Worm (Caenorhabditis elegans): ENCODE measurements around the gene C28G1.10.
A peak's percentile ranks its signal among the peaks of the same experiment; 100 is the strongest.

Gene C28G1.10

DNA sequence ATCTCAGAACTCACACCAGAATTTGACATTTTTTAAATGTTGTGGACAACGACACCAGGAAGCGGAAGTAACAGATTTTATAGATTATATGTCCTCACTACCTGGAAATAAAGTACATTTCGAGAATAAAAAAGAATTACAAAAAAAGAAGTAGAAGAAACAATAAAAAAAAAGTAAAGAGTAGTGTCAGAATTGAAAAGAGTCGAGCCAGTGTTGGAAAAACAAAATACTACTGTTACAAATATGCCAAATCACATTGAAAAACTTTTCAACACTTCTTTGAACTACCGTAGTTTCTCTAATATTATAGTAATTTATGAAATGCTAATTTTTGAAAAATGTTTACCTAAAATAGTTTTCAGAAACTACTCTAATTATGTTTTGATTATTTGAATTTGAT lies 27.8 kb downstream of the C28G1.10 start, which contains the start of gene C06E2.1:
C06E2.1 (minus strand) TSS at position 101 of the 400 bp plus-strand sequence.
- peak; percentile 71 for TF ChIP-seq fkh-8 (tag; optimal IDR thresholded peaks at IDR 0.05)
- no peak for TF ChIP-seq nhr-84 (tag; optimal IDR thresholded peaks at IDR 0.05)

DNA sequence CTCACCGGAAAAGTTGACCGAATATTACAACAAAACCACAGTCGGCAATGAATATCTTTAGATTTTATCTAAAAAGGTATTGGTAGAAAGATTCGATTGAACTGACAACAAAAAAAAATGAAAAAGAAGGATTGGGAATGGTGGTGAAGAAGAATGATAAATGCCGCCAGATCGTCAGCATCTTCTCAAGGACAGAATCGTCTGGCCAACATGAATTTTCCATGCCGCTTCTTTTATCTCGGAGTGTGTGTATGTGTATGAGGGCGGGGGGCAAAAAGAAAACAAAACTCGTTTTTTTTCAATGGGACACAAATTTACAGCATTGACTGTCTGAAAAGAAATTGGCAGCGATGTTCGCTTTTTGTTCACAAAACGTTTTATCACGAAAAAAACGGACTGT lies 28.9 kb downstream of the C28G1.10 start:
- no peak for TF ChIP-seq ces-1 (GFP tag; optimal IDR thresholded peaks at IDR 0.05)
- TF ChIP-seq unc-98 (GFP tag; IDR thresholded peaks at IDR 0.05): no peak
- TF ChIP-seq irx-1 (tag; optimal IDR thresholded peaks at IDR 0.05): no peak
- no peak for TF ChIP-seq fkh-10 (GFP tag; optimal IDR thresholded peaks at IDR 0.05)
- TF ChIP-seq grh-1 (GFP tag; IDR thresholded peaks at IDR 0.05): 0 out of 2 replicates have a peak, but pooled peaks have one; percentile 17
- peak; percentile 28 for TF ChIP-seq nhr-85 (tag)
- TF ChIP-seq blmp-1 (tag; optimal IDR thresholded peaks at IDR 0.05): peak; percentile 53
- TF ChIP-seq lin-14 (GFP tag; optimal IDR thresholded peaks at IDR 0.05): peak; percentile 48
- no peak for TF ChIP-seq aly-2 (tag; optimal IDR thresholded peaks at IDR 0.05)
- TF ChIP-seq isw-1 (GFP tag; IDR thresholded peaks at IDR 0.05): no peak
- no peak for TF ChIP-seq nhr-237 (tag; optimal IDR thresholded peaks at IDR 0.05)
- no peak for TF ChIP-seq Y116A8C.19 (tag; optimal IDR thresholded peaks at IDR 0.05; ENCODE audit: borderline replicate concordance)
- TF ChIP-seq ceh-90 (tag; optimal IDR thresholded peaks at IDR 0.05): no peak
- no peak for TF ChIP-seq nhr-90 (tag; optimal IDR thresholded peaks at IDR 0.05; ENCODE audit: poor library complexity)
- peak; percentile 27 for TF ChIP-seq mep-1 (tag; optimal IDR thresholded peaks at IDR 0.05)

DNA sequence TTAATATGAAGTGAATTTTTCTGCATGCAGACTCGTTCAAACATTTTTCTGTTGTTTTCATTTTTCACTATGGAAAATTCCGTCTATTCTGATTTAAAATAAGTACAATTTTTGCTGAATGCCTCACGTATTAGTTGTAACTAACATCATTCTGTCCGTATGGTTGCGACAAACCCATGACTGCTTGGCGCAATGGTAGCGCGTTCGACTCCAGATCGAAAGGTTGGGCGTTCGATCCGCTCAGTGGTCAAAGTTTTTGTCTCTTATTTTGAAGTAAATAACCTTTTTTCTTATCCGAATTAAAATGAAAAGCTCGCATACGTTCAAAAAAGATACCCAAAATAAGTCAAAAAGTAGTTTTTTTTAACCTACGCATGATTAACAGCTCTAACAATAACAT lies 30.2 kb downstream of the C28G1.10 start:
- peak; percentile 26 for TF ChIP-seq nhr-20 (tag; optimal IDR thresholded peaks at IDR 0.05)
- no peak for TF ChIP-seq unc-98 (GFP tag; IDR thresholded peaks at IDR 0.05)
- TF ChIP-seq lin-35 (GFP tag; optimal IDR thresholded peaks at IDR 0.05): peak in 1 of 2 experiments; percentile 17
- TF ChIP-seq snu-23 (GFP tag; optimal IDR thresholded peaks at IDR 0.05): peak; percentile 23
- no peak for TF ChIP-seq efl-1 (optimal IDR thresholded peaks at IDR 0.05)
- TF ChIP-seq efl-1 (GFP tag; optimal IDR thresholded peaks at IDR 0.05 in 1 of 2): peak in 1 of 2 experiments; percentile 86

DNA sequence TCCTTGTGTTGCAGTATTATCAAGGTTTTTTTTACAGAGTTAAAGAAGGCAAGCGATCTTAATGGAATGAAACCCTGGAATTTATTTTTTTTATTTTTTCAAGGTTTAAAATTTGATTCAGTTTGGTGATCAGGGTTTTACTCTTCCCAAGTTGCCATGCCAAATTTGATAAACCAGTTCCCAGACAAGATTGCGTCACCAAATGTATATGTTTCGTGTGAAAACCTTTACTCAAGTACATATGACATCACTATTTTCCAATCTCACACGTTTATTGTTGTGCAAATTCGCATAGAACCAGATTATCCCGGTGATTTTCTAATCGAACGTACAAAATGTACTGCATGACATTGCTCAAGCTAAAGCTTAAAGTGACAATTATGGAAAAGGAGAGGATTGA lies 31.8 kb downstream of the C28G1.10 start:
- TF ChIP-seq lsy-2 (tag; optimal IDR thresholded peaks at IDR 0.05): no peak
- TF ChIP-seq ces-1 (GFP tag; optimal IDR thresholded peaks at IDR 0.05): no peak
- no peak for TF ChIP-seq nhr-77 (tag; optimal IDR thresholded peaks at IDR 0.05)
- no peak for TF ChIP-seq egl-13 (tag; optimal IDR thresholded peaks at IDR 0.05)
- TF ChIP-seq nhr-85 (tag): peak; percentile 72
- no peak for TF ChIP-seq elt-2 (tag; optimal IDR thresholded peaks at IDR 0.05)

DNA sequence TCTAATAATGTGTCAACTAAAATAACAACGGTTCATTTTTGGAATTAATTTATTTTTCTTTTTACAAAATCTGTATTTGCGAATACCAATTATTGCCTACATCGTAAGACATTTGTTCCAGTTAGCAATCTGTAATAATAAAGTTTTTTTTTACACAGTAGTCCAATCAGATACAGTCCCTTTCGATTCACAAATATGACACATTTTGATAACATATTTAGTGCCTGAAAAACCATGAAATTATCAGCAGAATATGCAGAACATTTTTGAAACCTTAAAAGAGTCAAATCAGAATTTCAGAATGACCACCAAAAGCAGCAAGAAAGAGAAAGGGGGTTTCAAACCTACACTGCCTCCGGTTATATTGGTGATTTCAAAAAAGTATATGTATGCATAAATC lies 32.4 kb downstream of the C28G1.10 start, which contains the start of gene C06E2.2:
C06E2.2 (plus strand) TSS at position 301 of the 400 bp plus-strand sequence.
- TF ChIP-seq nhr-28 (tag; optimal IDR thresholded peaks at IDR 0.05) (no peak), unc-86 (tag; optimal IDR thresholded peaks at IDR 0.05) (no peak), mab-9 (GFP tag; IDR thresholded peaks at IDR 0.05) (no peak), zag-1 (tag; optimal IDR thresholded peaks at IDR 0.05) (no peak), skn-1 (tag; optimal IDR thresholded peaks at IDR 0.05) (no peak), ces-1 (GFP tag; optimal IDR thresholded peaks at IDR 0.05) (no peak), jun-1 (tag; optimal IDR thresholded peaks at IDR 0.05) (no peak), rnt-1 (tag; optimal IDR thresholded peaks at IDR 0.05) (no peak), aly-2 (tag; optimal IDR thresholded peaks at IDR 0.05) (no peak), unc-130 (tag; optimal IDR thresholded peaks at IDR 0.05) (no peak), nhr-12 (tag; optimal IDR thresholded peaks at IDR 0.05) (no peak), nhr-11 (tag; optimal IDR thresholded peaks at IDR 0.05) (no peak), isw-1 (GFP tag; IDR thresholded peaks at IDR 0.05) (no peak), ceh-90 (tag; optimal IDR thresholded peaks at IDR 0.05) (no peak)
